Worm (Caenorhabditis elegans): ENCODE data around the gene jmjd-4.

DNA sequence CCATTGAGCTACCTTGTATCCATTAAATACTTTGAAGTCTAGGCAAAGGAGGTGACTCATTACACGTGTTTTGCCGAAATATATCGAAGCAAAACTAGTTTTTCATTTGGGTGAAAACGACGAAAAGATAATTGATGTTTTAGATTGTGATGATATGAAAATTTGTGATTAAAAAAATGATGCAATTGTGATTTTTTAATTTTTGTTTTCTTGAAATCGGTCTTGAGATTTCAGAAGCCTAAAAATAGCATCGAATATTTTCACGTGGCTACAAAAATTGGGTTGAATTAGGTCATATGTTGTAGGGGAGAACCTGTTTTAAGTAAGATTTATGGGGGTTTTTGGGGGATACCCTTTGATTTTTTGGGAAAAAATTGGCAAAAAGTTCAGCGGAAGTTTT lies 43.3 kb downstream of the jmjd-4 start:
- TF ChIP-seq pha-4 (tag; optimal IDR thresholded peaks at IDR 0.05) (no peak), unc-55 (GFP tag; optimal IDR thresholded peaks at IDR 0.05) (no peak), nhr-11 (tag; optimal IDR thresholded peaks at IDR 0.05) (no peak), ceh-24 (tag; optimal IDR thresholded peaks at IDR 0.05) (no peak), nfya-1 (tag; optimal IDR thresholded peaks at IDR 0.05) (no peak), che-1 (tag; optimal IDR thresholded peaks at IDR 0.05) (no peak), hlh-6 (tag; optimal IDR thresholded peaks at IDR 0.05) (no peak), ceh-30 (tag; optimal IDR thresholded peaks at IDR 0.05) (no peak), ceh-18 (tag; optimal IDR thresholded peaks at IDR 0.05) (no peak), fkh-10 (GFP tag; optimal IDR thresholded peaks at IDR 0.05) (no peak), fax-1 (tag; optimal IDR thresholded peaks at IDR 0.05) (no peak)

Data from whole organism, late embryonic.